Worm (Caenorhabditis elegans) whole organism, L4 larva: ENCODE data around the gene M110.8.

Experiments
- T20F7.1 ChIP-seq: fragments of 200-800 bp; sonication (Bioruptor generic); optimal IDR thresholded peaks from 2 replicates; lab custom pipeline; 2018; ENCODE audit warnings: mild to moderate bottlenecking, missing genetic modification characterization, missing compliant biosample characterization
- aly-2 ChIP-seq: sonication (generic microtip); optimal IDR thresholded peaks from 2 replicates; lab custom pipeline; 2018; ENCODE audit warnings: missing biosample characterization, missing genetic modification characterization
- attf-4 ChIP-seq: sonication (generic microtip); optimal IDR thresholded peaks from 3 replicates; lab custom pipeline; 2017; ENCODE audit warnings: missing biosample characterization, missing genetic modification characterization
- fkh-10 ChIP-seq: fragments of 150-350 bp; optimal IDR thresholded peaks from 2 replicates; lab custom pipeline; 2014; ENCODE audit warnings: missing biosample characterization, missing genetic modification reagents, missing genetic modification characterization
- fos-1 ChIP-seq: fragments of 150-350 bp; optimal IDR thresholded peaks from 2 replicates; lab custom pipeline; 2014; ENCODE audit warnings: missing biosample characterization, missing genetic modification characterization
- lin-15B ChIP-seq: fragments of 150-350 bp; sonication (generic microtip); optimal IDR thresholded peaks from 3 replicates; lab custom pipeline; 2014; ENCODE audit warnings: missing biosample characterization, missing genetic modification characterization
- snpc-4 ChIP-seq: fragments of 150-350 bp; optimal IDR thresholded peaks from 2 replicates; lab custom pipeline; 2014; ENCODE audit warnings: missing biosample characterization, missing genetic modification characterization
- unc-62 ChIP-seq, 3 experiments: fragments of 150-350 bp in 1 of 3; sonication (generic microtip); optimal IDR thresholded peaks in 2 of 3; peaks in 1 of 3; 1 replicate in 1 of 3; 2 replicates in 2 of 3; lab custom pipeline; 2014 to 2017; ENCODE audit warnings: missing biosample characterization in 3 of 3, missing genetic modification characterization in 3 of 3, missing genetic modification reagents in 3 of 3, missing genotype in 1 of 3
- zfp-2 ChIP-seq: sonication (generic microtip); optimal IDR thresholded peaks from 2 replicates; lab custom pipeline; 2016; ENCODE audit warnings: mild to moderate bottlenecking, missing genetic modification characterization, missing compliant biosample characterization

ce11 chrII:8204039-8204438 is 5.3 kb downstream of the M110.8 start, which contains the start of gene col-76:
- TF ChIP-seq fkh-10 (no peak), unc-62 (GFP tag; optimal IDR thresholded peaks at IDR 0.05 in 1 of 2; lab: Kevin White, UChicago) (no peak), unc-62 (tag; optimal IDR thresholded peaks at IDR 0.05; lab: Kevin White, UChicago) (no peak), zfp-2 (no peak), attf-4 (tag; lab: Kevin White, UChicago) (no peak), lin-15B (tag; lab: Kevin White, UChicago) (no peak), fos-1 (tag; lab: Kevin White, UChicago) (no peak), T20F7.1 (GFP tag; lab: Kevin White, UChicago) (no peak), aly-2 (tag; lab: Kevin White, UChicago) (no peak), snpc-4 (no peak)
